Fruit fly (Drosophila melanogaster): Measurements from ENCODE around the gene Rfk.

Gene Rfk

DNA sequence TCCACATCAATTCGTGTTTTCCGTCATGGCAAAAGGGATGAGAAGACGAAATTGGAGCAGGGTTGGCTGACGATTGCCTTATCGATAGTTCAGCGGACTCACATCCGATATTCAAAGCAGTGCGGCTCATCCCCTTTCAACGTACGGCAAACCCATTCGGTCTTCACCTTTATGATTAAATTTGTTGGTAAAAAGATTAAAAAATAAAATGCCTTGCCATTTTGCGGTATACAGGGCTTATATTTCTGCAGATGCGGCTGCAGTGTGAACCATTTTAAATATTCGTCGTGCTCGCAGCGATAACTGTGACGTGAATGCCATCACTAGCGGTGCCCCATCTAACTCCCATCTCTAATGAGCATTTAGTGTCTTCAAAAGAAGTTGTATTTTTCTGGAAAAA is 5.8 kb downstream of the Rfk start, which contains the start of the genes Taf7 and EMC1 (continued):
- TF ChIP-seq CG11085 (GFP tag; IDR thresholded peaks at IDR 0.05): no peak; the same call in 1 of the 2 replicates
- no peak for TF ChIP-seq CG13296 (GFP tag; optimal IDR thresholded peaks at IDR 0.05)
- 0 out of 2 replicates have a peak, but pooled peaks have one; percentile 13 for TF ChIP-seq esg (GFP tag; conservative IDR thresholded peaks at IDR 0.05)
- TF ChIP-seq CG7963 (GFP tag; IDR thresholded peaks at IDR 0.05; ENCODE audit: partially characterized antibody): peak; percentile 81
- TF ChIP-seq CG10543 (GFP tag; optimal IDR thresholded peaks at IDR 0.05): no peak
- TF ChIP-seq tx (GFP tag; optimal IDR thresholded peaks at IDR 0.05): peak; percentile 17
- TF ChIP-seq fru (optimal IDR thresholded peaks at IDR 0.05): no peak
- peak; percentile 18 for TF ChIP-seq gfzf (GFP tag; optimal IDR thresholded peaks at IDR 0.05)
- TF ChIP-seq Rfx (GFP tag; IDR thresholded peaks at IDR 0.05): peak; percentile 48; the same call in 1 of the 2 replicates
- TF ChIP-seq Vsx1 (GFP tag; optimal IDR thresholded peaks at IDR 0.05): no peak
- TF ChIP-seq CG1603 (tag; optimal IDR thresholded peaks at IDR 0.05): no peak
- no peak for TF ChIP-seq CG2202 (tag; optimal IDR thresholded peaks at IDR 0.05)
- peak; percentile 24 for TF ChIP-seq CG8089 (GFP tag; optimal IDR thresholded peaks at IDR 0.05)
- peak; percentile 68 for TF ChIP-seq Sry-β (GFP tag; optimal IDR thresholded peaks at IDR 0.05)
- no peak for TF ChIP-seq btn (GFP tag; optimal IDR thresholded peaks at IDR 0.05)
- TF ChIP-seq CG11560 (tag; IDR thresholded peaks at IDR 0.05): no peak
- peak; percentile 19 for TF ChIP-seq Camta (GFP tag; optimal IDR thresholded peaks at IDR 0.05)
- TF ChIP-seq HmgD (GFP tag; optimal IDR thresholded peaks at IDR 0.05): peak; percentile 78
- TF ChIP-seq odd (GFP tag; optimal IDR thresholded peaks at IDR 0.05): no peak
- no peak for TF ChIP-seq ara (GFP tag; IDR thresholded peaks at IDR 0.05)
- no peak for TF ChIP-seq CG18476 (GFP tag; optimal IDR thresholded peaks at IDR 0.05)
- TF ChIP-seq CG18011 (GFP tag; optimal IDR thresholded peaks at IDR 0.05): no peak
- TF ChIP-seq yki (optimal IDR thresholded peaks at IDR 0.05): no peak
- no peak for TF ChIP-seq ttk (GFP tag; IDR thresholded peaks at IDR 0.05)
- TF ChIP-seq CG2875 (GFP tag; optimal IDR thresholded peaks at IDR 0.05): no peak
- peak; percentile 64 for TF ChIP-seq CG2120 (GFP tag; optimal IDR thresholded peaks at IDR 0.05)
- no peak for TF ChIP-seq CG3281 (GFP tag; optimal IDR thresholded peaks at IDR 0.05)
- no peak for TF ChIP-seq CG17385 (GFP tag; optimal IDR thresholded peaks at IDR 0.05)
- peak; percentile 26 for TF ChIP-seq Bdp1 (GFP tag; optimal IDR thresholded peaks at IDR 0.05)
- no peak for TF ChIP-seq CG10565 (GFP tag; optimal IDR thresholded peaks at IDR 0.05)
- no peak for TF ChIP-seq CG13894 (tag; optimal IDR thresholded peaks at IDR 0.05)
- peak; percentile 35 for TF ChIP-seq pb (GFP tag; optimal IDR thresholded peaks at IDR 0.05)
- TF ChIP-seq nom (GFP tag; optimal IDR thresholded peaks at IDR 0.05): no peak
- TF ChIP-seq tap (tag; optimal IDR thresholded peaks at IDR 0.05): no peak
- TF ChIP-seq CG42726 (GFP tag; IDR thresholded peaks at IDR 0.05; ENCODE audit: partially characterized antibody): peak; percentile 85
- TF ChIP-seq CG11398 (GFP tag; optimal IDR thresholded peaks at IDR 0.05): no peak
- TF ChIP-seq PHDP (tag; optimal IDR thresholded peaks at IDR 0.05): no peak
- no peak for TF ChIP-seq Dek (tag; optimal IDR thresholded peaks at IDR 0.05)
- no peak for TF ChIP-seq CG9817 (tag; optimal IDR thresholded peaks at IDR 0.05)
- TF ChIP-seq Dfd (GFP tag; optimal IDR thresholded peaks at IDR 0.05): peak in 1 of 2 experiments; percentile 13
- TF ChIP-seq hb (GFP tag; IDR thresholded peaks at IDR 0.05; ENCODE audit: partially characterized antibody): peak; percentile 96
- no peak for TF ChIP-seq TFAM (GFP tag; optimal IDR thresholded peaks at IDR 0.05)
- TF ChIP-seq CrebB (tag; optimal IDR thresholded peaks at IDR 0.05): no peak
- no peak for TF ChIP-seq CG6254 (GFP tag; optimal IDR thresholded peaks at IDR 0.05)
- no peak for TF ChIP-seq CG3838 (GFP tag; optimal IDR thresholded peaks at IDR 0.05)
- peak; percentile 17 for TF ChIP-seq emc (GFP tag; optimal IDR thresholded peaks at IDR 0.05)
- TF ChIP-seq E2f1 (GFP tag; IDR thresholded peaks at IDR 0.05): no peak
- no peak for TF ChIP-seq ab (GFP tag; optimal IDR thresholded peaks at IDR 0.05)
- no peak for TF ChIP-seq Lpt (GFP tag; optimal IDR thresholded peaks at IDR 0.05)
- TF ChIP-seq CTCF (GFP tag; optimal IDR thresholded peaks at IDR 0.05): no peak
- TF ChIP-seq Ada2b (GFP tag; IDR thresholded peaks at IDR 0.05): no peak
- no peak for TF ChIP-seq CG18262 (tag; optimal IDR thresholded peaks at IDR 0.05)
- TF ChIP-seq wor (GFP tag; IDR thresholded peaks at IDR 0.05): no peak
